Worm (Caenorhabditis elegans) whole organism, L4/young adult: ENCODE data around the gene cng-1.

Source experiments
- W03F9.2 ChIP-seq: fragments of 150-350 bp; optimal IDR thresholded peaks from 2 replicates; lab custom pipeline; 2014; ENCODE audit warnings: missing biosample characterization, missing genetic modification characterization
- dao-5 ChIP-seq: sonication (generic microtip); optimal IDR thresholded peaks from 2 replicates; lab custom pipeline; 2016; ENCODE audit warnings: missing genotype, missing genetic modification characterization, moderate library complexity, missing compliant biosample characterization
- him-1 ChIP-seq: sonication (generic microtip); optimal IDR thresholded peaks from 2 replicates; lab custom pipeline; 2016; ENCODE audit warnings: missing genotype, missing genetic modification reagents, missing genetic modification characterization, missing compliant biosample characterization

Gene cng-1

ce11 chrV:14999485-15000023 is 31.7 kb downstream of the cng-1 start, which contains the start of gene T01C3.11:
T01C3.11 (plus strand) TSS chrV:14999535.
- TF ChIP-seq dao-5 (tag; lab: Kevin White, UChicago) = no peak

- TF ChIP-seq him-1 (tag; lab: Kevin White, UChicago) = no peak
- TF ChIP-seq dao-5 (tag; lab: Kevin White, UChicago) = no peak
- TF ChIP-seq W03F9.2 (tag; lab: Kevin White, UChicago) = no peak
These were observed 35.0 kb downstream of the cng-1 start, which contains the start of gene irld-14 for ce11 chrV:14996236-14996635. irld-14 (plus strand) TSS chrV:14996536.

ce11 chrV:14993620-14994019 is 37.7 kb downstream of the cng-1 start, which contains the start of gene fil-1:
fil-1 (plus strand) TSS chrV:14993838.
- TF ChIP-seq him-1 (tag; lab: Kevin White, UChicago) (no peak), W03F9.2 (tag; lab: Kevin White, UChicago) (no peak), dao-5 (tag; lab: Kevin White, UChicago) (no peak)

- no peak for TF ChIP-seq W03F9.2 (tag; lab: Kevin White, UChicago)
- TF ChIP-seq dao-5 (tag; lab: Kevin White, UChicago) = no peak
- TF ChIP-seq him-1 (tag; lab: Kevin White, UChicago) = no peak
These were observed 38.6 kb downstream of the cng-1 start, which contains the start of gene T01C3.3 for ce11 chrV:14992627-14993117. T01C3.3 (minus strand) TSS chrV:14992677.

- no peak for TF ChIP-seq him-1 (tag; lab: Kevin White, UChicago)
- TF ChIP-seq W03F9.2 (tag; lab: Kevin White, UChicago) = no peak
- no peak for TF ChIP-seq dao-5 (tag; lab: Kevin White, UChicago)
These were observed 39.8 kb downstream of the cng-1 start for ce11 chrV:14991489-14991888.

ce11 chrV:14990843-14991242 is 40.4 kb downstream of the cng-1 start, which contains the start of the genes cdt-2 and T01C3.2:
cdt-2 (minus strand) TSS chrV:14991126.
T01C3.2 (plus strand) TSS chrV:14991168.
- TF ChIP-seq W03F9.2 (tag; lab: Kevin White, UChicago) (no peak), him-1 (tag; lab: Kevin White, UChicago) (no peak)

ce11 chrV:14984593-14984992 is 46.7 kb downstream of the cng-1 start, which contains the start of gene F02D8.4:
F02D8.4 (plus strand) TSS chrV:14984893.
- no peak for TF ChIP-seq dao-5 (tag; lab: Kevin White, UChicago)
- no peak for TF ChIP-seq him-1 (tag; lab: Kevin White, UChicago)
- no peak for TF ChIP-seq W03F9.2 (tag; lab: Kevin White, UChicago)

ce11 chrV:14979937-14980336 is 51.3 kb downstream of the cng-1 start, which contains the start of gene xbx-1:
xbx-1 (plus strand) TSS chrV:14980237.
- TF ChIP-seq W03F9.2 (tag; lab: Kevin White, UChicago) (no peak), dao-5 (tag; lab: Kevin White, UChicago) (no peak), him-1 (tag; lab: Kevin White, UChicago) (no peak)

- TF ChIP-seq him-1 (tag; lab: Kevin White, UChicago) = no peak
- no peak for TF ChIP-seq W03F9.2 (tag; lab: Kevin White, UChicago)
- TF ChIP-seq dao-5 (tag; lab: Kevin White, UChicago) = no peak
These were observed 53.0 kb downstream of the cng-1 start, which contains the start of the genes grd-12 and F02D8.1 for ce11 chrV:14978205-14978751. grd-12 (plus strand) TSS chrV:14978505. F02D8.1 (minus strand) TSS chrV:14978701.
